Worm (Caenorhabditis elegans): ENCODE measurements around the gene F13H10.1.

The F13H10.1 gene

ce11 chrIV:10978641-10979040 is 25.7 kb upstream of the F13H10.1 start:
- TF ChIP-seq vab-15 (tag; optimal IDR thresholded peaks at IDR 0.05) (no peak), lin-14 (GFP tag; optimal IDR thresholded peaks at IDR 0.05) (peak; percentile 15)

ce11 chrIV:10979689-10980088 is 24.7 kb upstream of the F13H10.1 start:
- peak; percentile 6 for TF ChIP-seq fkh-8 (tag; optimal IDR thresholded peaks at IDR 0.05)
- peak; percentile 85 for TF ChIP-seq lin-14 (GFP tag; optimal IDR thresholded peaks at IDR 0.05)
- peak; percentile 43 for TF ChIP-seq rnt-1 (tag; optimal IDR thresholded peaks at IDR 0.05)
- TF ChIP-seq efl-1 (optimal IDR thresholded peaks at IDR 0.05) = no peak
- peak in 1 of 2 experiments; percentile 31 for TF ChIP-seq efl-1 (GFP tag; optimal IDR thresholded peaks at IDR 0.05 in 1 of 2)
- peak in 1 of 3 experiments; percentile 26 for TF ChIP-seq ceh-82 (tag; optimal IDR thresholded peaks at IDR 0.05)
- TF ChIP-seq elt-3 (tag; optimal IDR thresholded peaks at IDR 0.05) = no peak
- TF ChIP-seq dsc-1 (tag; optimal IDR thresholded peaks at IDR 0.05) = peak; percentile 11
- TF ChIP-seq fkh-10 (GFP tag; optimal IDR thresholded peaks at IDR 0.05) = peak; percentile 88
- no peak for TF ChIP-seq mef-2 (tag; optimal IDR thresholded peaks at IDR 0.05)
- peak; percentile 27 for TF ChIP-seq nhr-71 (tag; optimal IDR thresholded peaks at IDR 0.05)
- TF ChIP-seq ceh-63 (GFP tag; optimal IDR thresholded peaks at IDR 0.05) = no peak
- peak; percentile 8 for TF ChIP-seq swsn-7 (tag; optimal IDR thresholded peaks at IDR 0.05)
- 0 out of 2 replicates have a peak, but pooled peaks have one; percentile 2 for TF ChIP-seq nhr-19 (GFP tag; conservative IDR thresholded peaks at IDR 0.05)
- peak in 1 of 2 experiments; percentile 24 for TF ChIP-seq lsy-2 (tag; optimal IDR thresholded peaks at IDR 0.05)
- no peak for TF ChIP-seq lin-39 (tag; optimal IDR thresholded peaks at IDR 0.05)
- TF ChIP-seq nhr-85 (tag) = no peak
- peak; percentile 12 for TF ChIP-seq snu-23 (GFP tag; optimal IDR thresholded peaks at IDR 0.05)
- no peak for TF ChIP-seq pax-3 (tag; optimal IDR thresholded peaks at IDR 0.05)

- TF ChIP-seq nhr-20 (tag; optimal IDR thresholded peaks at IDR 0.05) (peak; percentile 14), sox-4 (tag; optimal IDR thresholded peaks at IDR 0.05) (no peak), fkh-4 (tag; optimal IDR thresholded peaks at IDR 0.05; ENCODE audit: borderline replicate concordance) (no peak), lin-35 (GFP tag; optimal IDR thresholded peaks at IDR 0.05) (peak in 1 of 2 experiments; percentile 49), lsy-2 (tag; optimal IDR thresholded peaks at IDR 0.05) (no peak), lin-14 (GFP tag; optimal IDR thresholded peaks at IDR 0.05) (peak; percentile 62), blmp-1 (tag; optimal IDR thresholded peaks at IDR 0.05) (peak; percentile 20), ets-5 (GFP tag; IDR thresholded peaks at IDR 0.05) (no peak), mep-1 (tag; optimal IDR thresholded peaks at IDR 0.05) (peak; percentile 6), nhr-85 (tag) (peak; percentile 73), nhr-71 (tag; optimal IDR thresholded peaks at IDR 0.05) (no peak), unc-30 (tag; optimal IDR thresholded peaks at IDR 0.05) (no peak), nhr-84 (tag; optimal IDR thresholded peaks at IDR 0.05) (no peak), C16A3.4 (tag; optimal IDR thresholded peaks at IDR 0.05) (no peak), grh-1 (GFP tag; IDR thresholded peaks at IDR 0.05) (0 out of 2 replicates have a peak, but pooled peaks have one; percentile 23), nhr-76 (tag; optimal IDR thresholded peaks at IDR 0.05) (no peak), efl-1 (optimal IDR thresholded peaks at IDR 0.05) (no peak), efl-1 (GFP tag; optimal IDR thresholded peaks at IDR 0.05 in 1 of 2) (peak in 1 of 2 experiments; percentile 2), mef-2 (tag; optimal IDR thresholded peaks at IDR 0.05) (no peak)
These were observed 23.7 kb upstream of the F13H10.1 start for ce11 chrIV:10980628-10981027.

ce11 chrIV:10981761-10982160 is 22.6 kb upstream of the F13H10.1 start, which contains the start of gene Y43E12A.2:
TSS of gene Y43E12A.2 (plus strand) at chrIV:10982061.
- no peak for TF ChIP-seq nhr-90 (tag; optimal IDR thresholded peaks at IDR 0.05; ENCODE audit: poor library complexity)
- no peak for TF ChIP-seq ztf-4 (tag; optimal IDR thresholded peaks at IDR 0.05)
- no peak for TF ChIP-seq zag-1 (tag; optimal IDR thresholded peaks at IDR 0.05)
- no peak for TF ChIP-seq nhr-84 (tag; optimal IDR thresholded peaks at IDR 0.05)
- no peak for TF ChIP-seq nhr-71 (tag; optimal IDR thresholded peaks at IDR 0.05)

DNA sequence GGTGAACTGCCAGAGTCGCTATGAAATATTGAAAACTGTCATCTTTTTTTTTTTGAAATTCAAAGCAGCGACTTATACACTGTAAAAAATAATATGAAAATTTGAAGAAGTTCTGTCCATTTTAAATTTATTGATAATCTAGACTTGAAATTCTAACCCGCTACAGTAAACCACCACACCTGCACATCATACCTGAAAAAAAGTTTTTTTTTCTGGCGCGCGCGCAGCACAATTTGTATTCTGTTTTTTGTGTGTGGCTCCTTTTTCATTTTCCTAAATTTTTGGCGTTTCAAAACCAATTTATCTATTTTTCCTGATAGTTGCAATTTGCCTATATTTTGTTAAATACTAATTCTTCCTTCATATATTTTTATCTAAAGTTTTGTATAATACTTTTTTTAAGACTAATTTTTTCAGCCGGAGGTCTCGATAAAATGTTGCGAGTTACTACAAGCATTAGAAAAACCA is 18.8 kb upstream of the F13H10.1 start, which contains the start of gene cyb-2.1:
Gene cyb-2.1, plus strand, starts transcription at position 418 of the 468 bp plus-strand sequence.
- TF ChIP-seq unc-130 (tag; optimal IDR thresholded peaks at IDR 0.05) (no peak), egl-13 (tag; optimal IDR thresholded peaks at IDR 0.05) (no peak), nhr-11 (tag; optimal IDR thresholded peaks at IDR 0.05) (no peak), jun-1 (tag; optimal IDR thresholded peaks at IDR 0.05) (no peak), lir-3 (tag; optimal IDR thresholded peaks at IDR 0.05; ENCODE audit: poor library complexity) (no peak), sup-37 (GFP tag; optimal IDR thresholded peaks at IDR 0.05) (no peak), isw-1 (GFP tag; IDR thresholded peaks at IDR 0.05) (no peak), tbx-2 (tag; optimal IDR thresholded peaks at IDR 0.05) (no peak), nhr-47 (tag; optimal IDR thresholded peaks at IDR 0.05) (no peak), ztf-11 (tag; optimal IDR thresholded peaks at IDR 0.05) (no peak)
